Worm (Caenorhabditis elegans) whole organism, L3 larva: Measurements from ENCODE around the gene rap-2.

Experiments used
- ZK546.5 ChIP-seq: sonication (generic microtip); optimal IDR thresholded peaks from 2 replicates; lab custom pipeline; 2017; ENCODE audit warnings: missing biosample characterization, missing genetic modification characterization
- aly-2 ChIP-seq: fragments of 150-350 bp; optimal IDR thresholded peaks from 2 replicates; lab custom pipeline; 2014; ENCODE audit warnings: missing biosample characterization, missing genetic modification characterization
- ceh-9 ChIP-seq: sonication (generic microtip); optimal IDR thresholded peaks from 2 replicates; lab custom pipeline; 2018; ENCODE audit warnings: missing biosample characterization, missing genetic modification characterization
- elt-1 ChIP-seq: fragments of 150-350 bp; optimal IDR thresholded peaks from 2 replicates; lab custom pipeline; 2014; ENCODE audit warnings: missing biosample characterization, missing genetic modification characterization
- nfya-1 ChIP-seq: sonication (generic microtip); optimal IDR thresholded peaks from 2 replicates; lab custom pipeline; 2017; ENCODE audit warnings: missing genetic modification characterization, mild to moderate bottlenecking, missing compliant biosample characterization, antibody characterized with exemption, moderate library complexity; ENCODE audit not compliant: insufficient read depth
- nhr-76 ChIP-seq: fragments of 150-350 bp; sonication (generic microtip); optimal IDR thresholded peaks from 5 replicates; lab custom pipeline; 2014; ENCODE audit warnings: missing biosample characterization, missing genetic modification characterization
- pqm-1 ChIP-seq: fragments of 150-350 bp; optimal IDR thresholded peaks from 2 replicates; lab custom pipeline; 2017; ENCODE audit warnings: missing biosample characterization, missing genetic modification characterization, inconsistent platforms
- sea-2 ChIP-seq: fragments of 150-350 bp; sonication (generic microtip); optimal IDR thresholded peaks from 4 replicates; lab custom pipeline; 2014; ENCODE audit warnings: missing biosample characterization, missing genetic modification reagents, missing genetic modification characterization
- unc-62 ChIP-seq: fragments of 150-350 bp; sonication (generic microtip); optimal IDR thresholded peaks from 4 replicates; lab custom pipeline; 2014; ENCODE audit warnings: missing biosample characterization, missing genetic modification reagents, missing genetic modification characterization
- zag-1 ChIP-seq: fragments of 150-350 bp; optimal IDR thresholded peaks from 2 replicates; lab custom pipeline; 2014; ENCODE audit warnings: missing biosample characterization, missing genetic modification characterization
- ztf-11 ChIP-seq: fragments of 150-350 bp; optimal IDR thresholded peaks from 2 replicates; lab custom pipeline; 2014; ENCODE audit warnings: missing biosample characterization, missing genetic modification characterization
- ztf-4 ChIP-seq: fragments of 150-350 bp; optimal IDR thresholded peaks from 2 replicates; lab custom pipeline; 2014; ENCODE audit warnings: missing biosample characterization, missing genetic modification characterization

- TF ChIP-seq ceh-9 (tag; lab: Kevin White, UChicago) (no peak), nfya-1 (no peak), pqm-1 (tag; lab: Kevin White, UChicago) (no peak), zag-1 (tag; lab: Kevin White, UChicago) (no peak), sea-2 (GFP tag; lab: Kevin White, UChicago) (no peak), unc-62 (GFP tag; lab: Kevin White, UChicago) (no peak), ztf-4 (tag; lab: Kevin White, UChicago) (no peak), elt-1 (tag; lab: Kevin White, UChicago) (no peak), ztf-11 (tag; lab: Kevin White, UChicago) (no peak), aly-2 (no peak), nhr-76 (no peak), ZK546.5 (tag; lab: Kevin White, UChicago) (no peak)
These were observed 47.8 kb upstream of the rap-2 start, which contains the start of gene T01G5.7 for ce11 chrV:15111660-15112059.
